Worm (Caenorhabditis elegans) whole organism, L4 larva: ENCODE results near the gene Y43F8B.3.

Experiments
- D1046.2 ChIP-seq: fragments of 200-800 bp; sonication (Bioruptor generic); IDR thresholded peaks from 2 replicates; pipeline ENCODE4 v1.3.6; 2022; ENCODE audit warnings: missing genetic modification characterization, missing compliant biosample characterization
- F10B5.3 ChIP-seq: sonication (generic microtip); optimal IDR thresholded peaks from 2 replicates; lab custom pipeline; 2016; ENCODE audit warnings: mild to moderate bottlenecking, missing genetic modification characterization, missing compliant biosample characterization
- F26F4.8 ChIP-seq: fragments of 200-800 bp; sonication (Bioruptor generic); conservative IDR thresholded peaks from 2 replicates; pipeline ENCODE4 v1.3.6; 2022; ENCODE audit warnings: missing genetic modification characterization, missing compliant biosample characterization
- F49E8.2 ChIP-seq: sonication (generic microtip); optimal IDR thresholded peaks from 2 replicates; lab custom pipeline; 2016; ENCODE audit warnings: missing compliant biosample characterization, mild to moderate bottlenecking, missing genetic modification characterization, borderline replicate concordance
- T26A8.4 ChIP-seq: fragments of 200-800 bp; sonication (Bioruptor generic); IDR thresholded peaks from 2 replicates; pipeline ENCODE4 v1.3.6; 2022; ENCODE audit warnings: missing genetic modification characterization, missing compliant biosample characterization
- Y75B8A.6 ChIP-seq: fragments of 200-800 bp; sonication (Bioruptor generic); IDR thresholded peaks from 2 replicates; pipeline ENCODE4 v1.3.6; 2022; ENCODE audit warnings: missing genetic modification reagents, missing genetic modification characterization, missing compliant biosample characterization
- arid-1 ChIP-seq: fragments of 200-800 bp; sonication (Bioruptor generic); conservative IDR thresholded peaks from 2 replicates; pipeline ENCODE4 v1.3.6; 2022; ENCODE audit warnings: missing genetic modification reagents, missing genetic modification characterization, missing compliant biosample characterization
- ceh-20 ChIP-seq: fragments of 200-800 bp; sonication (Bioruptor generic); IDR thresholded peaks from 2 replicates; pipeline ENCODE4 v1.3.6; 2022; ENCODE audit warnings: missing genetic modification reagents, missing genetic modification characterization, missing compliant biosample characterization
- ceh-28 ChIP-seq: fragments of 150-350 bp; optimal IDR thresholded peaks from 2 replicates; lab custom pipeline; 2014; ENCODE audit warnings: missing biosample characterization, missing genetic modification reagents, missing genetic modification characterization
- ceh-44 ChIP-seq: fragments of 200-800 bp; sonication (Bioruptor generic); IDR thresholded peaks from 2 replicates; pipeline ENCODE4 v1.3.6; 2022; ENCODE audit warnings: missing genetic modification reagents, missing genetic modification characterization, missing compliant biosample characterization
- ceh-62 ChIP-seq: sonication (generic microtip); optimal IDR thresholded peaks from 2 replicates; lab custom pipeline; 2017; ENCODE audit warnings: missing biosample characterization, missing genetic modification characterization
- ctbp-1 ChIP-seq: fragments of 200-800 bp; sonication (Bioruptor generic); IDR thresholded peaks from 2 replicates; pipeline ENCODE4 v1.3.6; 2022; ENCODE audit warnings: missing genetic modification reagents, missing genetic modification characterization, missing compliant biosample characterization
- daf-16 ChIP-seq, 3 experiments: sonication (generic microtip); optimal IDR thresholded peaks; 2 replicates each; lab custom pipeline; 2016 to 2017; ENCODE audit warnings: missing genetic modification characterization in 3 of 3, missing genetic modification reagents in 3 of 3, mild to moderate bottlenecking in 2 of 3, missing compliant biosample characterization in 2 of 3, missing biosample characterization in 1 of 3, moderate library complexity in 1 of 3
- dmd-8 ChIP-seq: fragments of 200-800 bp; sonication (Bioruptor generic); IDR thresholded peaks from 2 replicates; pipeline ENCODE4 v1.3.6; 2022; ENCODE audit warnings: missing genetic modification characterization, missing compliant biosample characterization
- duxl-1 ChIP-seq: sonication (generic microtip); optimal IDR thresholded peaks from 2 replicates; lab custom pipeline; 2016; ENCODE audit warnings: mild to moderate bottlenecking, missing genetic modification characterization, moderate library complexity, missing compliant biosample characterization; ENCODE audit not compliant: poor library complexity
- egl-43 ChIP-seq: fragments of 200-800 bp; sonication (Bioruptor generic); IDR thresholded peaks from 2 replicates; pipeline ENCODE4 v1.3.6; 2022; ENCODE audit warnings: missing genetic modification reagents, missing genetic modification characterization, missing compliant biosample characterization
- hlh-11 ChIP-seq: fragments of 200-800 bp; sonication (Bioruptor generic); optimal IDR thresholded peaks from 2 replicates; lab custom pipeline; 2018; ENCODE audit warnings: mild to moderate bottlenecking, missing genetic modification characterization, missing compliant biosample characterization
- hlh-30 ChIP-seq: sonication (generic microtip); optimal IDR thresholded peaks from 2 replicates; lab custom pipeline; 2017; ENCODE audit warnings: antibody characterized with exemption, mild to moderate bottlenecking, missing genetic modification characterization, missing compliant biosample characterization; ENCODE audit not compliant: insufficient read depth
- hmg-1.1 ChIP-seq: fragments of 200-800 bp; sonication (Bioruptor generic); IDR thresholded peaks from 2 replicates; pipeline ENCODE4 v1.3.6; 2022; ENCODE audit warnings: missing genetic modification reagents, missing genetic modification characterization, missing compliant biosample characterization
- jun-1 ChIP-seq: fragments of 150-350 bp; optimal IDR thresholded peaks from 2 replicates; lab custom pipeline; 2014; ENCODE audit warnings: missing biosample characterization, missing genetic modification reagents, missing genetic modification characterization
- lin-13 ChIP-seq: fragments of 150-350 bp; optimal IDR thresholded peaks from 2 replicates; lab custom pipeline; 2014; ENCODE audit warnings: missing biosample characterization, missing genetic modification reagents, missing genetic modification characterization
- lin-38 ChIP-seq: fragments of 200-800 bp; sonication (Bioruptor generic); IDR thresholded peaks from 2 replicates; pipeline ENCODE4 v1.3.6; 2022; ENCODE audit warnings: missing genetic modification reagents, missing genetic modification characterization, missing compliant biosample characterization
- lin-39 ChIP-seq: fragments of 150-350 bp; optimal IDR thresholded peaks from 2 replicates; lab custom pipeline; 2014; ENCODE audit warnings: missing biosample characterization, missing genetic modification reagents, missing genetic modification characterization
- mdl-1 ChIP-seq, 2 experiments: fragments of 150-350 bp in 1 of 2; sonication (generic microtip) in 1 of 2; optimal IDR thresholded peaks; 2 replicates each; lab custom pipeline; 2014 to 2017; ENCODE audit warnings: missing biosample characterization in 2 of 2, missing genetic modification characterization in 2 of 2
- mdt-29 ChIP-seq: fragments of 200-800 bp; sonication (Bioruptor generic); IDR thresholded peaks from 2 replicates; pipeline ENCODE4 v1.3.6; 2022; ENCODE audit warnings: missing genetic modification reagents, missing genetic modification characterization, missing compliant biosample characterization
- mep-1 ChIP-seq: fragments of 150-350 bp; sonication (generic microtip); optimal IDR thresholded peaks from 3 replicates; lab custom pipeline; 2014; ENCODE audit warnings: missing biosample characterization, missing genetic modification characterization
- nhr-10 ChIP-seq: fragments of 150-350 bp; optimal IDR thresholded peaks from 2 replicates; lab custom pipeline; 2014; ENCODE audit warnings: missing biosample characterization, missing genetic modification characterization
- nhr-102 ChIP-seq: sonication (generic microtip); optimal IDR thresholded peaks from 2 replicates; lab custom pipeline; 2016; ENCODE audit warnings: mild to moderate bottlenecking, missing genetic modification characterization, moderate library complexity, missing compliant biosample characterization
- nhr-11 ChIP-seq: fragments of 150-350 bp; optimal IDR thresholded peaks from 2 replicates; lab custom pipeline; 2014; ENCODE audit warnings: missing biosample characterization, missing genetic modification characterization
- nhr-111 ChIP-seq: fragments of 200-800 bp; sonication (Bioruptor generic); optimal IDR thresholded peaks from 2 replicates; lab custom pipeline; 2018; ENCODE audit warnings: mild to moderate bottlenecking, missing genetic modification characterization, missing compliant biosample characterization
- nhr-28 ChIP-seq: fragments of 150-350 bp; optimal IDR thresholded peaks from 2 replicates; lab custom pipeline; 2014; ENCODE audit warnings: missing biosample characterization, missing genetic modification characterization
- nhr-41 ChIP-seq: fragments of 200-800 bp; sonication (Bioruptor generic); IDR thresholded peaks from 2 replicates; pipeline ENCODE4 v1.3.6; 2022; ENCODE audit warnings: missing genetic modification reagents, missing genetic modification characterization, missing compliant biosample characterization
- nhr-48 ChIP-seq: sonication (generic microtip); optimal IDR thresholded peaks from 2 replicates; lab custom pipeline; 2016; ENCODE audit warnings: mild to moderate bottlenecking, missing genetic modification characterization, missing compliant biosample characterization
- nhr-76 ChIP-seq: fragments of 150-350 bp; optimal IDR thresholded peaks from 2 replicates; lab custom pipeline; 2014; ENCODE audit warnings: missing biosample characterization, missing genetic modification characterization
- pha-4 ChIP-seq, 2 experiments: fragments of 150-350 bp in 1 of 2; fragments of 200-800 bp in 1 of 2; sonication (Bioruptor generic) in 1 of 2; IDR thresholded peaks in 1 of 2; optimal IDR thresholded peaks in 1 of 2; 2 replicates each; pipeline versions ENCODE4 v1.3.6 to Lab custom; 2014 to 2022; ENCODE audit warnings: missing genetic modification characterization in 2 of 2, missing genetic modification reagents in 2 of 2, missing biosample characterization in 1 of 2, missing compliant biosample characterization in 1 of 2
- pqm-1 ChIP-seq: sonication (generic microtip); optimal IDR thresholded peaks from 2 replicates; lab custom pipeline; 2017; ENCODE audit warnings: missing biosample characterization, missing genetic modification characterization
- set-16 ChIP-seq: fragments of 200-800 bp; sonication (Bioruptor generic); IDR thresholded peaks from 2 replicates; pipeline ENCODE4 v1.3.6; 2022; ENCODE audit warnings: missing genetic modification reagents, missing genetic modification characterization, missing compliant biosample characterization
- snpc-1.2 ChIP-seq: fragments of 200-800 bp; sonication (Bioruptor generic); IDR thresholded peaks from 2 replicates; pipeline ENCODE4 v1.3.6; 2022; ENCODE audit warnings: missing genetic modification reagents, missing genetic modification characterization, missing compliant biosample characterization
- snpc-4 ChIP-seq: fragments of 150-350 bp; optimal IDR thresholded peaks from 2 replicates; lab custom pipeline; 2014; ENCODE audit warnings: missing biosample characterization, missing genetic modification characterization
- unc-130 ChIP-seq: sonication (generic microtip); optimal IDR thresholded peaks from 2 replicates; lab custom pipeline; 2016; ENCODE audit warnings: missing genetic modification reagents, missing genetic modification characterization, missing compliant biosample characterization
- unc-39 ChIP-seq: sonication (generic microtip); optimal IDR thresholded peaks from 2 replicates; lab custom pipeline; 2017; ENCODE audit warnings: missing biosample characterization, missing genetic modification characterization
- zag-1 ChIP-seq: fragments of 150-350 bp; optimal IDR thresholded peaks from 2 replicates; lab custom pipeline; 2014; ENCODE audit warnings: missing biosample characterization, missing genetic modification characterization
- zfp-2 ChIP-seq: sonication (generic microtip); optimal IDR thresholded peaks from 2 replicates; lab custom pipeline; 2016; ENCODE audit warnings: mild to moderate bottlenecking, missing genetic modification characterization, missing compliant biosample characterization

Gene Y43F8B.3

DNA sequence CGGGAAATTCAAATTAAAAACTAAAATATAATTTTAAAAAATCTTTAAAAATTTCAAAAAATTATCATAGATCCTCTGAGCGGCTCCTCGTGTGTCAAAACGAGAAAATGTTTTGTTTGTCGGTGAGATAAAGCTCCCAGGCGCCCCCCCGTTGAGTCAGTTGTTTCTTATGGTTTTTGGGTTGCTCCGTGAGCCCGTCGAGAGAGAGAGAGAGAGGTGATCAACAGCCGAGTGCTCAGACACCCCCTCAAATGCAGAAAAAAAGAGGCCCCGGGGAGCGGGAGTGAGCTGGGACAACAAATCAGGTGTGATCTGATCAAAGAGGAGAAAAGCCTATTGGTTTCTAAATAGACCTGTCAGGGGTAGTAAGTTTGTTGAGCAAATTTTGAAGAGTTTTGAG, 43.8 kb downstream of the Y43F8B.3 start:
- no peak for TF ChIP-seq nhr-48
- no peak for TF ChIP-seq D1046.2 (GFP tag; lab: Robert Waterston, UW)
- TF ChIP-seq daf-16 (GFP tag; optimal IDR thresholded peaks at IDR 0.05; lab: Kevin White, UChicago): peak in 1 of 2 experiments; percentile 51
- no peak for TF ChIP-seq daf-16 (tag; optimal IDR thresholded peaks at IDR 0.05; lab: Kevin White, UChicago)
- no peak for TF ChIP-seq F26F4.8 (GFP tag; lab: Robert Waterston, UW)
- no peak for TF ChIP-seq ceh-20 (GFP tag; lab: Robert Waterston, UW)
- TF ChIP-seq nhr-10 (tag; lab: Kevin White, UChicago): no peak
- TF ChIP-seq hlh-11 (tag; lab: Kevin White, UChicago): peak; percentile 34
- peak; percentile 55 for TF ChIP-seq set-16
- TF ChIP-seq nhr-76 (tag; lab: Kevin White, UChicago): no peak
- TF ChIP-seq dmd-8 (GFP tag; lab: Robert Waterston, UW): no peak
- TF ChIP-seq nhr-28 (tag; lab: Kevin White, UChicago): no peak
- TF ChIP-seq mdl-1 (tag; optimal IDR thresholded peaks at IDR 0.05; lab: Kevin White, UChicago): no peak
- no peak for TF ChIP-seq ceh-28 (tag; lab: Kevin White, UChicago)

ce11 chrV:19549689-19550088, 46.8 kb downstream of the Y43F8B.3 start, which contains the start of gene Y43F8B.20:
Gene Y43F8B.20 (minus strand): TSS chrV:19549789.
- TF ChIP-seq snpc-4 (tag; lab: Kevin White, UChicago) (no peak), nhr-76 (tag; lab: Kevin White, UChicago) (no peak), duxl-1 (no peak), mep-1 (tag; lab: Kevin White, UChicago) (no peak), zfp-2 (tag; lab: Kevin White, UChicago) (no peak), T26A8.4 (GFP tag; lab: Robert Waterston, UW) (no peak), zag-1 (tag; lab: Kevin White, UChicago) (no peak), ceh-62 (tag; lab: Kevin White, UChicago) (no peak), lin-39 (tag; lab: Kevin White, UChicago) (no peak), nhr-102 (tag; lab: Kevin White, UChicago) (no peak), pqm-1 (no peak), F10B5.3 (tag; lab: Kevin White, UChicago) (no peak), hmg-1.1 (no peak)

DNA sequence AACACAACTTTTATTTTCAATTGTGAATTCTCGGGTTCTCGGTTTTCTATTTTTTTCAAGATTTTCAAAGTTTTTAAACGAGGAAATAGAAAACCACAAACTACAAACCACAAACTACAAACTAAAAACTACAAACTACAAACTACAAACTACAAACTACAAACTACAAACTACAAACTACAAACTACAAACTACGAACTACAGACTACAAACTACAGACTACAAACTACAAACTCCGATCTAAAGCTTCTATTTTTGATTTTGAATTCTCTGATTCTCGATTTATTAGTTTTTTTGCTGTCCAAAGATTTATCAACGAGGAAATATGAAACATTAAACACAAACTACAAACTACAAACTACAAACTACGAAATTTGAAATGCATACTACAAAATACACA, 47.4 kb downstream of the Y43F8B.3 start:
- TF ChIP-seq lin-13 (peak; percentile 45), unc-130 (no peak), mep-1 (tag; lab: Kevin White, UChicago) (peak; percentile 5), jun-1 (tag; lab: Kevin White, UChicago) (no peak), nhr-28 (tag; lab: Kevin White, UChicago) (peak; percentile 88)
- TF ChIP-seq, all 104 proteins: peak for 3

ce11 chrV:19555350-19555749, 52.4 kb downstream of the Y43F8B.3 start:
- TF ChIP-seq nhr-111 (GFP tag; lab: Kevin White, UChicago) (no peak), snpc-1.2 (GFP tag; lab: Robert Waterston, UW) (no peak), nhr-11 (no peak), daf-16 (GFP tag; optimal IDR thresholded peaks at IDR 0.05; lab: Kevin White, UChicago) (no peak), daf-16 (tag; optimal IDR thresholded peaks at IDR 0.05; lab: Kevin White, UChicago) (no peak), egl-43 (0 out of 2 replicates have a peak, but pooled peaks have one; percentile 8), F26F4.8 (GFP tag; lab: Robert Waterston, UW) (0 out of 2 replicates have a peak, but pooled peaks have one; percentile 35), set-16 (peak; percentile 88), pha-4 (GFP tag; IDR thresholded peaks at IDR 0.05; lab: Robert Waterston, UW) (no peak), pha-4 (tag; optimal IDR thresholded peaks at IDR 0.05; lab: Kevin White, UChicago) (no peak)

ce11 chrV:19555869-19556268, 53.0 kb downstream of the Y43F8B.3 start, which contains the start of gene oac-1:
Gene oac-1 (minus strand): TSS chrV:19555969.
- TF ChIP-seq Y75B8A.6 (GFP tag; lab: Robert Waterston, UW) (no peak), hlh-30 (no peak), unc-39 (no peak), zfp-2 (tag; lab: Kevin White, UChicago) (no peak), F49E8.2 (tag; lab: Kevin White, UChicago) (no peak), lin-38 (no peak), arid-1 (GFP tag; lab: Robert Waterston, UW) (no peak), nhr-41 (GFP tag; lab: Robert Waterston, UW) (no peak), ctbp-1 (GFP tag; lab: Robert Waterston, UW) (no peak), ceh-44 (GFP tag; lab: Robert Waterston, UW) (no peak), nhr-111 (GFP tag; lab: Kevin White, UChicago) (no peak), mdt-29 (GFP tag; lab: Robert Waterston, UW) (no peak), snpc-1.2 (GFP tag; lab: Robert Waterston, UW) (no peak), lin-39 (tag; lab: Kevin White, UChicago) (no peak), nhr-11 (no peak)
